Worm (Caenorhabditis elegans): ENCODE data around the gene fbxc-27.
"Not testable (repeated sequence)": the region's sequence is repeated elsewhere in the genome, so short reads cannot be mapped to it uniquely, and the experiment has no call there.

- TF ChIP-seq unc-62 (GFP tag; optimal IDR thresholded peaks at IDR 0.05); dmd-4 (tag; optimal IDR thresholded peaks at IDR 0.05); mdl-1 (tag; optimal IDR thresholded peaks at IDR 0.05); nhr-129 (tag; optimal IDR thresholded peaks at IDR 0.05); aly-2 (tag; optimal IDR thresholded peaks at IDR 0.05); skn-1 (tag; optimal IDR thresholded peaks at IDR 0.05); lin-11 (tag; optimal IDR thresholded peaks at IDR 0.05); nhr-6 (tag; optimal IDR thresholded peaks at IDR 0.05); ZK546.5 (tag; optimal IDR thresholded peaks at IDR 0.05); snpc-4 (tag; optimal IDR thresholded peaks at IDR 0.05); ceh-16 (tag; optimal IDR thresholded peaks at IDR 0.05); nhr-11 (tag; optimal IDR thresholded peaks at IDR 0.05): not testable (repeated sequence)
These were observed 45.1 kb downstream of the fbxc-27 start, which contains the start of gene fbxc-7 for ce11 chrII:954626-955025.

Measured in whole organism, L2 larva.